Fruit fly (Drosophila melanogaster) whole organism, embryonic: ENCODE results near the gene tw.
A peak's percentile ranks its signal among the peaks of the same experiment; 100 is the strongest.

Source experiments
- Atf-2 ChIP-seq: fragments of 200-800 bp; sonication (Bioruptor generic); optimal IDR thresholded peaks from 2 replicates; lab custom pipeline; 2016; ENCODE audit warnings: missing biosample characterization, missing genetic modification characterization
- CG10147 ChIP-seq: fragments of 200-800 bp; sonication (Bioruptor generic); optimal IDR thresholded peaks from 2 replicates; lab custom pipeline; 2019; ENCODE audit warnings: missing biosample characterization, mild to moderate bottlenecking, missing genetic modification characterization, moderate library complexity
- CG12104 ChIP-seq: fragments of 200-800 bp; sonication (Bioruptor generic); optimal IDR thresholded peaks from 3 replicates; lab custom pipeline; 2016; ENCODE audit warnings: missing biosample characterization, missing genetic modification characterization
- CG12744 ChIP-seq: fragments of 200-800 bp; sonication (Bioruptor generic); optimal IDR thresholded peaks from 2 replicates; lab custom pipeline; 2016; ENCODE audit warnings: missing biosample characterization, missing genetic modification characterization
- CG13624 ChIP-seq: fragments of 200-800 bp; sonication (Bioruptor generic); optimal IDR thresholded peaks from 2 replicates; lab custom pipeline; 2016; ENCODE audit warnings: missing biosample characterization, missing genetic modification characterization
- CG14441 ChIP-seq: fragments of 200-800 bp; sonication (Bioruptor generic); IDR thresholded peaks from 2 replicates; pipeline ENCODE4 v1.3.6; 2022; ENCODE audit warnings: missing biosample characterization, missing genetic modification characterization
- CG14667 ChIP-seq: fragments of 200-800 bp; sonication (Bioruptor generic); IDR thresholded peaks from 2 replicates; pipeline ENCODE4 v1.3.6; 2022; ENCODE audit warnings: missing biosample characterization, missing genetic modification characterization
- CG1602 ChIP-seq: fragments of 200-800 bp; sonication (Bioruptor generic); optimal IDR thresholded peaks from 3 replicates; lab custom pipeline; 2016; ENCODE audit warnings: missing biosample characterization, missing genetic modification characterization
- CG16813 ChIP-seq: fragments of 200-800 bp; sonication (Bioruptor generic); IDR thresholded peaks from 3 replicates; pipeline ENCODE4 v1.3.6; 2022; ENCODE audit warnings: missing biosample characterization, missing genetic modification characterization; ENCODE audit not compliant: partially characterized antibody
- CG17802 ChIP-seq: fragments of 200-800 bp; sonication (Bioruptor generic); optimal IDR thresholded peaks from 2 replicates; lab custom pipeline; 2018; ENCODE audit warnings: missing biosample characterization, mild to moderate bottlenecking, missing genetic modification characterization, moderate library complexity
- CG2129 ChIP-seq: fragments of 200-800 bp; sonication (Bioruptor generic); IDR thresholded peaks from 2 replicates; pipeline ENCODE4 v1.3.6; 2022; ENCODE audit warnings: missing biosample characterization, missing genetic modification characterization; ENCODE audit not compliant: partially characterized antibody
- CG3163 ChIP-seq: fragments of 200-800 bp; sonication (Bioruptor generic); optimal IDR thresholded peaks from 3 replicates; lab custom pipeline; 2016; ENCODE audit warnings: missing biosample characterization, missing genetic modification characterization
- CG3281 ChIP-seq: fragments of 200-800 bp; sonication (Bioruptor generic); optimal IDR thresholded peaks from 3 replicates; lab custom pipeline; 2017; ENCODE audit warnings: missing biosample characterization, mild to moderate bottlenecking, missing genetic modification characterization
- CG3726 ChIP-seq: fragments of 200-800 bp; sonication (Bioruptor generic); IDR thresholded peaks from 3 replicates; pipeline ENCODE4, ENCODE4 v1.3.6; 2022; ENCODE audit warnings: missing biosample characterization, missing genetic modification characterization
- CG4360 ChIP-seq: fragments of 200-800 bp; sonication (Bioruptor generic); IDR thresholded peaks from 2 replicates; pipeline ENCODE4 v1.3.6; 2022; ENCODE audit warnings: missing biosample characterization, missing genetic modification characterization
- CG4404 ChIP-seq: fragments of 200-800 bp; sonication (Bioruptor generic); IDR thresholded peaks from 2 replicates; pipeline ENCODE4 v1.3.6; 2022; ENCODE audit warnings: missing biosample characterization, missing genetic modification characterization
- CG4820 ChIP-seq: fragments of 200-800 bp; sonication (Bioruptor generic); optimal IDR thresholded peaks from 3 replicates; lab custom pipeline; 2016; ENCODE audit warnings: missing biosample characterization, missing genetic modification characterization
- CG5180 ChIP-seq: fragments of 200-800 bp; sonication (Bioruptor generic); optimal IDR thresholded peaks from 3 replicates; lab custom pipeline; 2017; ENCODE audit warnings: missing biosample characterization, missing genetic modification characterization, mild to moderate bottlenecking, moderate library complexity, missing genetic modification reagents
- CG6813 ChIP-seq: fragments of 200-800 bp; sonication (Bioruptor generic); optimal IDR thresholded peaks from 2 replicates; lab custom pipeline; 2017; ENCODE audit warnings: missing biosample characterization, missing genetic modification characterization, mild to moderate bottlenecking, moderate library complexity, missing genetic modification reagents
- CG8478 ChIP-seq: fragments of >200 bp; optimal IDR thresholded peaks from 2 replicates; lab custom pipeline; 2018
- Deaf1 ChIP-seq: fragments of 200-800 bp; optimal IDR thresholded peaks from 3 replicates; lab custom pipeline; 2019; ENCODE audit warnings: missing biosample characterization, mild to moderate bottlenecking, missing genetic modification characterization, moderate library complexity
- Dek ChIP-seq: fragments of 200-800 bp; sonication (Bioruptor generic); optimal IDR thresholded peaks from 3 replicates; lab custom pipeline; 2019; ENCODE audit warnings: missing biosample characterization, mild to moderate bottlenecking, missing genetic modification characterization, moderate library complexity
- Dref ChIP-seq: fragments of 200-800 bp; sonication (Bioruptor generic); IDR thresholded peaks from 2 replicates; pipeline ENCODE4 v1.3.6; 2022; ENCODE audit warnings: missing biosample characterization, missing genetic modification characterization
- Eip74EF ChIP-seq, 2 experiments: fragments of 200-800 bp in 1 of 2; fragments of >200 bp in 1 of 2; sonication (Bioruptor generic) in 1 of 2; optimal IDR thresholded peaks; 2 replicates each; lab custom pipeline; 2017 to 2019; ENCODE audit warnings: missing biosample characterization in 2 of 2, missing genetic modification characterization in 2 of 2, mild to moderate bottlenecking in 1 of 2, moderate library complexity in 1 of 2
- Elba2 ChIP-seq: fragments of 200-800 bp; sonication (Bioruptor generic); optimal IDR thresholded peaks from 3 replicates; lab custom pipeline; 2016; ENCODE audit warnings: missing biosample characterization, missing genetic modification characterization
- Fer3 ChIP-seq: fragments of 200-800 bp; sonication (Bioruptor generic); optimal IDR thresholded peaks from 2 replicates; lab custom pipeline; 2018; ENCODE audit warnings: missing biosample characterization, mild to moderate bottlenecking, missing genetic modification characterization, moderate library complexity
- HLH3B ChIP-seq: fragments of 200-800 bp; sonication (Bioruptor generic); IDR thresholded peaks from 2 replicates; pipeline ENCODE4 v1.3.6; 2022; ENCODE audit warnings: missing biosample characterization, missing genetic modification characterization
- Hr51 ChIP-seq, 2 experiments: fragments of 200-800 bp; sonication (Bioruptor generic); optimal IDR thresholded peaks; 2 replicates in 1 of 2; 3 replicates in 1 of 2; lab custom pipeline; 2016 to 2018; ENCODE audit warnings: missing biosample characterization in 2 of 2, missing genetic modification characterization in 2 of 2, mild to moderate bottlenecking in 1 of 2, moderate library complexity in 1 of 2
- Lim3 ChIP-seq: fragments of 200-800 bp; sonication (Bioruptor generic); IDR thresholded peaks from 2 replicates; pipeline ENCODE4 v1.3.6; 2022; ENCODE audit warnings: missing biosample characterization, missing genetic modification characterization
- Lpt ChIP-seq: fragments of >200 bp; optimal IDR thresholded peaks from 2 replicates; lab custom pipeline; 2018; ENCODE audit warnings: missing biosample characterization, missing genetic modification characterization
- Med ChIP-seq: fragments of 200-800 bp; sonication (Bioruptor generic); peaks from one replicate; lab custom pipeline; 2016; ENCODE audit warnings: missing biosample characterization, missing genetic modification characterization, mild to moderate bottlenecking, inconsistent platforms, moderate library complexity
- NK7.1 ChIP-seq: fragments of 200-800 bp; sonication (Bioruptor generic); optimal IDR thresholded peaks from 3 replicates; lab custom pipeline; 2016; ENCODE audit warnings: missing biosample characterization, missing genetic modification characterization
- bbx ChIP-seq: fragments of 200-800 bp; sonication (Bioruptor generic); IDR thresholded peaks from 2 replicates; pipeline ENCODE4 v1.3.6; 2022; ENCODE audit warnings: missing biosample characterization, missing genetic modification characterization; ENCODE audit not compliant: partially characterized antibody
- dan ChIP-seq: fragments of 200-800 bp; sonication (Bioruptor generic); IDR thresholded peaks from 2 replicates; pipeline ENCODE4 v1.3.6; 2022; ENCODE audit warnings: missing biosample characterization, missing genetic modification characterization
- ems ChIP-seq: fragments of 200-800 bp; sonication (Bioruptor generic); optimal IDR thresholded peaks from 3 replicates; lab custom pipeline; 2016; ENCODE audit warnings: missing biosample characterization, missing genetic modification characterization
- fd102C ChIP-seq: fragments of 200-800 bp; sonication (Bioruptor generic); optimal IDR thresholded peaks from 2 replicates; lab custom pipeline; 2018; ENCODE audit warnings: missing biosample characterization, mild to moderate bottlenecking, missing genetic modification characterization, moderate library complexity
- hbn ChIP-seq: fragments of 200-800 bp; sonication (Bioruptor generic); IDR thresholded peaks from 2 replicates; pipeline ENCODE4 v1.3.6; 2022; ENCODE audit warnings: missing biosample characterization, missing genetic modification characterization; ENCODE audit not compliant: partially characterized antibody
- insv ChIP-seq, 2 experiments: fragments of 200-800 bp; sonication (Bioruptor generic); optimal IDR thresholded peaks; 3 replicates each; lab custom pipeline; 2016 to 2018; ENCODE audit warnings: missing biosample characterization in 2 of 2, missing genetic modification characterization in 2 of 2
- mam ChIP-seq: fragments of 200-800 bp; sonication (Bioruptor generic); optimal IDR thresholded peaks from 3 replicates; lab custom pipeline; 2016; ENCODE audit warnings: missing biosample characterization, missing genetic modification characterization
- org-1 ChIP-seq: fragments of 200-800 bp; sonication (Bioruptor generic); optimal IDR thresholded peaks from 2 replicates; lab custom pipeline; 2017; ENCODE audit warnings: missing biosample characterization, missing genetic modification characterization
- pb ChIP-seq: fragments of 200-800 bp; sonication (Bioruptor generic); optimal IDR thresholded peaks from 3 replicates; lab custom pipeline; 2016; ENCODE audit warnings: missing biosample characterization, missing genetic modification characterization
- row ChIP-seq: fragments of 200-800 bp; sonication (Bioruptor generic); IDR thresholded peaks from 3 replicates; pipeline ENCODE4 v1.3.6; 2022; ENCODE audit warnings: missing biosample characterization, missing genetic modification characterization
- sd ChIP-seq: fragments of 200-800 bp; sonication (Bioruptor generic); optimal IDR thresholded peaks from 3 replicates; lab custom pipeline; 2018; ENCODE audit warnings: missing biosample characterization, mild to moderate bottlenecking, missing genetic modification characterization, moderate library complexity
- slbo ChIP-seq: fragments of 200-800 bp; sonication (Bioruptor generic); IDR thresholded peaks from 2 replicates; pipeline ENCODE4 v1.3.6; 2022; ENCODE audit warnings: missing biosample characterization, missing genetic modification characterization
- so ChIP-seq: fragments of 200-800 bp; sonication (Bioruptor generic); IDR thresholded peaks from 3 replicates; pipeline ENCODE4 v1.3.6; 2022; ENCODE audit warnings: missing biosample characterization, missing genetic modification characterization
- ssp ChIP-seq: fragments of 200-800 bp; sonication (Bioruptor generic); IDR thresholded peaks from 2 replicates; pipeline ENCODE4 v1.3.6; 2022; ENCODE audit warnings: missing biosample characterization, missing genetic modification characterization
- tgo ChIP-seq: fragments of 200-800 bp; sonication (Bioruptor generic); IDR thresholded peaks from 3 replicates; pipeline ENCODE4 v1.3.6; 2022; ENCODE audit warnings: missing biosample characterization, missing genetic modification characterization
- tin ChIP-seq: fragments of 200-800 bp; sonication (Bioruptor generic); optimal IDR thresholded peaks from 3 replicates; lab custom pipeline; 2016; ENCODE audit warnings: missing biosample characterization, missing genetic modification characterization
- trh ChIP-seq: fragments of 200-800 bp; sonication (Bioruptor generic); optimal IDR thresholded peaks from 2 replicates; lab custom pipeline; 2016; ENCODE audit warnings: missing biosample characterization, missing genetic modification characterization
- vfl ChIP-seq: fragments of 200-800 bp; sonication (Bioruptor generic); optimal IDR thresholded peaks from 2 replicates; lab custom pipeline; 2016; ENCODE audit warnings: missing biosample characterization, missing genetic modification characterization
- wor ChIP-seq: fragments of 200-800 bp; sonication (Bioruptor generic); IDR thresholded peaks from 2 replicates; pipeline ENCODE4 v1.3.6; 2022; ENCODE audit warnings: missing biosample characterization, missing genetic modification characterization

Gene tw

DNA sequence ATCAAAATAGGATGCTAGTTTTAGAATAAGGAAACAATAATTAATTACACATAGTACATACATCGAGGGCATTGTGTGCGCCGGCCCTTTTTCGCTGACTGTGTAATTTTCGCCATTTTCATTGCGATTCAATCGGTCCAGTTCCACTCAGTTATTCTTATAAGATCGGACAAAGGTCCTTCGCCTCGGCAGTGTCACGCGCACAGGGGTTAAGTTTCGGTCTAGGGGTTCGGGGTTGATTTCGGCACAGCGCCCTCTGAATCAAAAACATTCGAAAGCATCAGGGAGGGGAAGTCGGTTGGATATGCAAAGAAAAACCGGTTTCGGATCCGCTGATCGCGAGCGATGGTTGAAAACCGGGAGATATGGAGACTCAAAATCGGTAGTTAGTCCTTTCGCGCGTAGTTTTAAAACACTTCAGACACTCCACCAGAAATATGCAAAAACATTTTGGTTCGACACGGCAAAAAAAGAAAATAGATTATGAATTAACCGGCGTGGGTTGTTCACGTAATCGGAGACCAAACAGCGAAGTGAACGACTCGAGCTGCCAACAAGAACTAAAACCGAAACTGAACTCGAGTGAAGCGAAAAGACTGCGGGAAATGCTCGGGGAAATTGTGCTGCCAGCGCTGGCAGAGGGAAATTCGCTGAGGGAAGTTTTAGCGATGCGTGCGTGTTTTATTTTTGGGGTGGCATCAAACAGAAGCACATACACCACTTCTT is 51.6 kb downstream of the tw start (continued):
- TF ChIP-seq wor (GFP tag; lab: Robert Waterston, UW): no peak
- no peak for TF ChIP-seq CG16813 (GFP tag; lab: Robert Waterston, UW)
- no peak for TF ChIP-seq slbo
- TF ChIP-seq so (GFP tag; lab: Robert Waterston, UW): 0 out of 3 replicates have a peak, but pooled peaks have one; percentile 19
- no peak for TF ChIP-seq CG12744
- TF ChIP-seq mam (GFP tag; lab: Kevin White, UChicago): no peak
- no peak for TF ChIP-seq HLH3B (GFP tag; lab: Robert Waterston, UW)
- no peak for TF ChIP-seq row (GFP tag; lab: Robert Waterston, UW)
- no peak for TF ChIP-seq CG6813 (GFP tag; lab: Kevin White, UChicago)
- TF ChIP-seq Eip74EF (GFP tag; optimal IDR thresholded peaks at IDR 0.05; lab: Kevin White, UChicago): no peak
- TF ChIP-seq CG12104 (GFP tag; lab: Kevin White, UChicago): no peak
- no peak for TF ChIP-seq CG3163 (GFP tag; lab: Kevin White, UChicago)
- no peak for TF ChIP-seq CG4820 (GFP tag; lab: Kevin White, UChicago)
- TF ChIP-seq CG4404 (GFP tag; lab: Robert Waterston, UW): no peak
- no peak for TF ChIP-seq hbn (GFP tag; lab: Robert Waterston, UW)
- no peak for TF ChIP-seq Elba2 (GFP tag; lab: Kevin White, UChicago)
- TF ChIP-seq CG14667 (GFP tag; lab: Robert Waterston, UW): no peak
- peak; percentile 32 for TF ChIP-seq CG5180
- peak; percentile 58 for TF ChIP-seq Deaf1
- peak; percentile 27 for TF ChIP-seq Med (GFP tag; lab: Kevin White, UChicago)
- no peak for TF ChIP-seq CG8478
- no peak for TF ChIP-seq CG3726 (GFP tag; lab: Robert Waterston, UW)
- TF ChIP-seq pb (GFP tag; lab: Kevin White, UChicago): no peak
- TF ChIP-seq dan (GFP tag; lab: Robert Waterston, UW): no peak
- no peak for TF ChIP-seq NK7.1 (GFP tag; lab: Kevin White, UChicago)
- no peak for TF ChIP-seq CG1602 (GFP tag; lab: Kevin White, UChicago)
- no peak for TF ChIP-seq CG2129 (GFP tag; lab: Robert Waterston, UW)
- no peak for TF ChIP-seq fd102C (GFP tag; lab: Kevin White, UChicago)
- TF ChIP-seq CG13624: no peak
- TF ChIP-seq vfl (GFP tag; lab: Kevin White, UChicago): no peak
- no peak for TF ChIP-seq tin (GFP tag; lab: Kevin White, UChicago)
- no peak for TF ChIP-seq Hr51 (GFP tag; optimal IDR thresholded peaks at IDR 0.05; lab: Kevin White, UChicago)
- no peak for TF ChIP-seq Fer3 (tag; lab: Kevin White, UChicago)
- TF ChIP-seq CG10147 (GFP tag; lab: Kevin White, UChicago): no peak
- no peak for TF ChIP-seq ems (GFP tag; lab: Kevin White, UChicago)
- TF ChIP-seq Lpt: no peak
- no peak for TF ChIP-seq ssp (GFP tag; lab: Robert Waterston, UW)
- 0 out of 2 replicates have a peak, but pooled peaks have one; percentile 14 for TF ChIP-seq bbx (GFP tag; lab: Robert Waterston, UW)
- TF ChIP-seq Dek (tag; lab: Kevin White, UChicago): no peak
- no peak for TF ChIP-seq CG3281 (GFP tag; lab: Kevin White, UChicago)
- TF ChIP-seq org-1: no peak
- no peak for TF ChIP-seq sd (tag; lab: Kevin White, UChicago)
- no peak for TF ChIP-seq Lim3 (GFP tag; lab: Robert Waterston, UW)
- TF ChIP-seq insv (GFP tag; optimal IDR thresholded peaks at IDR 0.05; lab: Kevin White, UChicago): peak in 1 of 2 experiments; percentile 80
- TF ChIP-seq Dref (GFP tag; lab: Robert Waterston, UW): no peak
- no peak for TF ChIP-seq trh (GFP tag; lab: Kevin White, UChicago)
- TF ChIP-seq tgo (GFP tag; lab: Robert Waterston, UW): no peak
- TF ChIP-seq CG14441 (GFP tag; lab: Robert Waterston, UW): no peak
- TF ChIP-seq CG4360 (GFP tag; lab: Robert Waterston, UW): no peak
- no peak for TF ChIP-seq CG17802 (tag; lab: Kevin White, UChicago)
- TF ChIP-seq Atf-2 (GFP tag; lab: Kevin White, UChicago): no peak
